Worm (Caenorhabditis elegans) whole organism, L3 larva: Measurements from ENCODE around the gene W09G12.6.

ENCODE experiments used
- elt-3 ChIP-seq, 3 experiments: fragments of 150-350 bp in 1 of 3; sonication (generic microtip) in 2 of 3; optimal IDR thresholded peaks; 2 replicates in 2 of 3; 4 replicates in 1 of 3; lab custom pipeline; 2014 to 2017; ENCODE audit warnings: missing biosample characterization in 3 of 3, missing genetic modification characterization in 3 of 3
- nfya-1 ChIP-seq: sonication (generic microtip); optimal IDR thresholded peaks from 2 replicates; lab custom pipeline; 2017; ENCODE audit warnings: missing genetic modification characterization, mild to moderate bottlenecking, missing compliant biosample characterization, antibody characterized with exemption, moderate library complexity; ENCODE audit not compliant: insufficient read depth
- unc-39 ChIP-seq: sonication (generic microtip); optimal IDR thresholded peaks from 4 replicates; lab custom pipeline; 2017; ENCODE audit warnings: missing biosample characterization, missing genetic modification characterization
- zag-1 ChIP-seq: fragments of 150-350 bp; optimal IDR thresholded peaks from 2 replicates; lab custom pipeline; 2014; ENCODE audit warnings: missing biosample characterization, missing genetic modification characterization

DNA sequence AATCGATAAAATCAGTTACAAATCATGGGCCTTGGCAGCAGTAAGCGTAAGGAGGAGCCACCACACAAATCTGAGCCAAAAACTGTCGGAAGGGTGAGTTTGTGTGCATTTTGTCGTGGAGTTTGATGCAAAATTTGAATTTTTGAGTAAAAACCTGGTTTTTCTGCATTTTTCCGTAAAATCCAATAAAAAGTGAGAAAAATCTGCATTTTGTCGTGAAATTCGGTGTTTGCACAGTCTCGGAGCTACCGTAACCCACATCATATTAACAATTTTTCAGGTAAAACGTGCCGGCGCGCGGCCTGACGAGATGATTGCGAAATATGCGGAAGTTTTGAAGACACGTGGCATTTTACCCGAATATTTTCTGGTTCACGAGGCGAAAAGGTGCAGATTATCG, 44.2 kb downstream of the W09G12.6 start:
- TF ChIP-seq unc-39 (tag; lab: Kevin White, UChicago) = no peak
- TF ChIP-seq nfya-1 (tag; lab: Kevin White, UChicago) = no peak
- no peak for TF ChIP-seq elt-3 (tag; optimal IDR thresholded peaks at IDR 0.05; lab: Kevin White, UChicago)
- no peak for TF ChIP-seq zag-1 (tag; lab: Kevin White, UChicago)
